Fruit fly (Drosophila melanogaster): ENCODE measurements around the gene Acyp2.

dm6 chr3R:15806341-15806740 lies 13.9 kb downstream of the Acyp2 start:
- TF ChIP-seq Snoo (tag; optimal IDR thresholded peaks at IDR 0.05) (peak; percentile 0), CG15710 (tag; optimal IDR thresholded peaks at IDR 0.05) (no peak), D1 (tag; optimal IDR thresholded peaks at IDR 0.05) (no peak), CG32121 (GFP tag; IDR thresholded peaks at IDR 0.05) (no peak), Ets98B (GFP tag; IDR thresholded peaks at IDR 0.05) (no peak), CG9948 (tag; optimal IDR thresholded peaks at IDR 0.05) (no peak)
